Fruit fly (Drosophila melanogaster): Measurements from ENCODE around the gene lectin-22C.

lectin-22C gene

DNA sequence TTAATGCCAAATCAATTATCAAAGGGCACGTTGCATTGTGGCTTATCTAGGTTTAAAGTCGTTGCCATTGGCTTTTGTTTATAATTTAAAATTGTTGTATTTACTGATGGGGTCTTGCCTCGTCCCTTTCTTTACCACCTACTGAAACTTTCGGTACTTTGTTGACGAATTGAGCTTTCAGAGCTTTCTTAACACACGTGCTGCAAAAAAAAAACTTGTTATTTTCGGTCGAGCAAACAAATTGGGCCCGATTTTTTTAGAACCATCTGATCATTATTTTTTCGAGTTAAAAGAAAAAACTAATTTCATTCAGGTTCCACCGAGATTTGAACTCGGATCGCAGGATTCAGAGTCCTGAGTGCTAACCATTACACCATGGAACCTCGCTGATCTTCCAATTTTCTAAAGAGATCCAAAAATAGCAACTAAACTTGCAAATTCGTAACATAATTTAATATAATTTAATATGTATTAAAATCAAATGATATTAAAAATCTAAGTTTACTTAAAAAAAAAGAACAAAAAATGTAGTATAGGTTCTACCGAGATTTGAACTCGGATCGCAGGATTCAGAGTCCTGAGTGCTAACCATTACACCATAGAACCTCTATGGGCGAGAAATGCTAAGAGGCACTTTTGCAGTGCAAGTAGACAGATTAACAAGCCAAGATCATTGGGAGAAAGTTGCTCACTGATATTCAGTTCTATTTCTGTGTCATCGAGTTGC is 26.6 kb downstream of the lectin-22C start (continued):
- no peak for TF ChIP-seq pros (GFP tag; optimal IDR thresholded peaks at IDR 0.05)
- no peak for TF ChIP-seq CG33557 (GFP tag; optimal IDR thresholded peaks at IDR 0.05)
- TF ChIP-seq HmgD (GFP tag; optimal IDR thresholded peaks at IDR 0.05) = no peak
- no peak for TF ChIP-seq CG9817 (tag; optimal IDR thresholded peaks at IDR 0.05)
- no peak for TF ChIP-seq Eip74EF (GFP tag; optimal IDR thresholded peaks at IDR 0.05)
- no peak for TF ChIP-seq Fer2 (tag; optimal IDR thresholded peaks at IDR 0.05)
- peak; percentile 16 for TF ChIP-seq CG2678 (tag; optimal IDR thresholded peaks at IDR 0.05)
- TF ChIP-seq hb (GFP tag; IDR thresholded peaks at IDR 0.05; ENCODE audit: partially characterized antibody) = 0 out of 3 replicates have a peak, but pooled peaks have one; percentile 50
- TF ChIP-seq sens (GFP tag) = peak; percentile 53
- TF ChIP-seq CG16815 (GFP tag; optimal IDR thresholded peaks at IDR 0.05) = no peak
- TF ChIP-seq CG31388 (GFP tag; optimal IDR thresholded peaks at IDR 0.05) = no peak
- TF ChIP-seq CG4404 (GFP tag; IDR thresholded peaks at IDR 0.05) = no peak
- TF ChIP-seq grn (GFP tag; optimal IDR thresholded peaks at IDR 0.05) = peak; percentile 17
- TF ChIP-seq Oaz (GFP tag; IDR thresholded peaks at IDR 0.05) = no peak
- no peak for TF ChIP-seq twi (tag; optimal IDR thresholded peaks at IDR 0.05)
- no peak for TF ChIP-seq CG31365 (tag; optimal IDR thresholded peaks at IDR 0.05)
- TF ChIP-seq toy (GFP tag; IDR thresholded peaks at IDR 0.05) = no peak
- peak; percentile 27 for TF ChIP-seq Blimp-1 (GFP tag; optimal IDR thresholded peaks at IDR 0.05)
- no peak for TF ChIP-seq HLH3B (GFP tag; IDR thresholded peaks at IDR 0.05)
- no peak for TF ChIP-seq pum (GFP tag; optimal IDR thresholded peaks at IDR 0.05)
- TF ChIP-seq fd64A (GFP tag; optimal IDR thresholded peaks at IDR 0.05) = no peak
- TF ChIP-seq CG5245 (GFP tag; optimal IDR thresholded peaks at IDR 0.05) = no peak
- no peak for TF ChIP-seq Lim3 (GFP tag; IDR thresholded peaks at IDR 0.05)
- TF ChIP-seq CG14860 (GFP tag; IDR thresholded peaks at IDR 0.05; ENCODE audit: partially characterized antibody) = peak; percentile 81
- peak; percentile 33; the same call in 1 of the 2 replicates for TF ChIP-seq CG31441 (GFP tag; IDR thresholded peaks at IDR 0.05)
- TF ChIP-seq Med (GFP tag) = peak; percentile 7
- TF ChIP-seq CG11695 (GFP tag; IDR thresholded peaks at IDR 0.05) = no peak
- TF ChIP-seq inv (GFP tag; IDR thresholded peaks at IDR 0.05; ENCODE audit: partially characterized antibody) = peak; percentile 38; the same call in 1 of the 2 replicates
- no peak for TF ChIP-seq ssp (GFP tag; IDR thresholded peaks at IDR 0.05)
- TF ChIP-seq gem (tag; optimal IDR thresholded peaks at IDR 0.05) = peak; percentile 13
- peak; percentile 73 for TF ChIP-seq nerfin-2 (GFP tag; IDR thresholded peaks at IDR 0.05; ENCODE audit: partially characterized antibody)
- peak; percentile 32 for TF ChIP-seq sqz (GFP tag; optimal IDR thresholded peaks at IDR 0.05)
- no peak for TF ChIP-seq shn (GFP tag; optimal IDR thresholded peaks at IDR 0.05)
- no peak for TF ChIP-seq Rfx (GFP tag; IDR thresholded peaks at IDR 0.05)
- TF ChIP-seq Elba2 (GFP tag; optimal IDR thresholded peaks at IDR 0.05) = no peak
- TF ChIP-seq gfzf (GFP tag; optimal IDR thresholded peaks at IDR 0.05) = no peak
- peak; percentile 85; the same call in 2 of the 3 replicates for TF ChIP-seq Opbp (GFP tag; IDR thresholded peaks at IDR 0.05; ENCODE audit: partially characterized antibody)

DNA sequence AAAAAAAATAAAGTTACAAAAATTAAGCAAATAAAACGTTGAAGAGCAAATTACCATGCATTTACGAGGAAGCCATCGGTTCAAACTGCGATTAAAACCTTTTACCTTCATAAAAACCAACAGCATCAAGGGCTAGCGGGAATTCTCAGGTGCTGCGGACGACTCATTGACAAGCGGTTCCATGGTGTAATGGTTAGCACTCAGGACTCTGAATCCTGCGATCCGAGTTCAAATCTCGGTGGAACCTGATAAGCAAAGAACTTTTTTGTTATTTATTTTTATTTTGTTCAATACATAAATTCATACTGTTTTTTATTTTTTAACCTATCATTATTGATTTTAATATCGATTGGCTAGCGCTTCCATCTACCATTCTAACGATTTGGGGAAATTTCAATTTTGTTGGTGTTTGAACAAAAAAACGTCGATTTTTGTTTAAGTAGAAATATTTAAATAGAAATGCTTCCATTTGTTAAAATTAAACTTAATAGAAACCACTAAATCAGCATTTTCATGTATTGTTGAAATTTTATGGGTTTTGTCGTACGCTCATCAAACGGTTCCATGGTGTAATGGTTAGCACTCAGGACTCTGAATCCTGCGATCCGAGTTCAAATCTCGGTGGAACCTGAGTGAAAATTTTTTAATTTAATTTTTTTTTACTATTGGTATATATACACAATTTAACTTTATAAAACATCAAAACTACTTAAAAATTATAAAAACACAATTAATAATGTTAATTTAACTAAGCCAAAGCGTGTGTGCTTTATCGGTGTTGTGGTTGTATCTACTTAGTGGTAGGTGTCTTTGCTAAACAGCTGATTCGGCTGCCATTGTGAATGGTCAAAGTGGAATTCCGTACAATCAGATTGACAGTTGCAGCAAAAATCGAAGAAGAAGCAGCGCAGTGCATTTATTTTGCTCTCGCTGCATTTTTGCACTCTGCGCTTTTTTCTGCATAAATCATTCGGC is 27.8 kb downstream of the lectin-22C start, which contains the start of gene CG4238:
CG4238 (plus strand) TSS at position 880 of the 975 bp plus-strand sequence.
- TF ChIP-seq CG33213 (GFP tag; optimal IDR thresholded peaks at IDR 0.05) (no peak), Jarid2 (GFP tag; optimal IDR thresholded peaks at IDR 0.05) (no peak), CG2202 (tag; optimal IDR thresholded peaks at IDR 0.05) (no peak), CG2889 (GFP tag; IDR thresholded peaks at IDR 0.05) (no peak), hb (GFP tag; IDR thresholded peaks at IDR 0.05; ENCODE audit: partially characterized antibody) (0 out of 3 replicates have a peak, but pooled peaks have one; percentile 57), CG34376 (GFP tag; optimal IDR thresholded peaks at IDR 0.05) (no peak), CG11085 (GFP tag; IDR thresholded peaks at IDR 0.05) (no peak), CG1529 (GFP tag; optimal IDR thresholded peaks at IDR 0.05) (no peak), CTCF (GFP tag; optimal IDR thresholded peaks at IDR 0.05) (peak; percentile 49), nerfin-2 (GFP tag; IDR thresholded peaks at IDR 0.05; ENCODE audit: partially characterized antibody) (peak; percentile 52), Hr39 (optimal IDR thresholded peaks at IDR 0.05) (no peak), cwo (GFP tag; optimal IDR thresholded peaks at IDR 0.05) (no peak), lola (GFP tag; optimal IDR thresholded peaks at IDR 0.05) (no peak), pnt (GFP tag; optimal IDR thresholded peaks at IDR 0.05) (no peak)
